Worm (Caenorhabditis elegans): ENCODE results near the gene F11E6.10.

- TF ChIP-seq F13H6.1 (tag; optimal IDR thresholded peaks at IDR 0.05) (no peak), ztf-16 (tag; optimal IDR thresholded peaks at IDR 0.05) (no peak), ref-2 (tag; optimal IDR thresholded peaks at IDR 0.05) (no peak), Y22D7AL.16 (tag; optimal IDR thresholded peaks at IDR 0.05) (no peak), hlh-8 (tag; optimal IDR thresholded peaks at IDR 0.05) (no peak), nfya-1 (tag; optimal IDR thresholded peaks at IDR 0.05) (no peak), ceh-9 (tag; optimal IDR thresholded peaks at IDR 0.05) (no peak), mec-3 (tag; optimal IDR thresholded peaks at IDR 0.05; ENCODE audit: borderline replicate concordance) (no peak), C38D4.7 (GFP tag; optimal IDR thresholded peaks at IDR 0.05) (no peak), ceh-6 (GFP tag; optimal IDR thresholded peaks at IDR 0.05) (no peak)
Measured at ce11 chrIV:17431287-17431686, 31.7 kb downstream of the F11E6.10 start, which contains the start of gene lact-6.

All from whole organism, late embryonic.